Worm (Caenorhabditis elegans) whole organism, L1 larva: Measurements from ENCODE around the gene ndx-2.

ENCODE experiments used
- C04F5.9 ChIP-seq: sonication (generic microtip); optimal IDR thresholded peaks from 2 replicates; lab custom pipeline; 2016; ENCODE audit warnings: missing genetic modification characterization, missing compliant biosample characterization
- C34B4.2 ChIP-seq: sonication (generic microtip); optimal IDR thresholded peaks from 2 replicates; lab custom pipeline; 2017; ENCODE audit warnings: mild to moderate bottlenecking, missing genetic modification characterization, missing compliant biosample characterization
- F16B12.6 ChIP-seq: fragments of 150-350 bp; optimal IDR thresholded peaks from 2 replicates; lab custom pipeline; 2014; ENCODE audit warnings: missing biosample characterization, missing genetic modification characterization
- Y116A8C.19 ChIP-seq: sonication (generic microtip); optimal IDR thresholded peaks from 2 replicates; lab custom pipeline; 2016; ENCODE audit warnings: missing compliant biosample characterization, missing genetic modification characterization, borderline replicate concordance
- aha-1 ChIP-seq: fragments of 150-350 bp; optimal IDR thresholded peaks from 2 replicates; lab custom pipeline; 2014; ENCODE audit warnings: missing biosample characterization, missing genetic modification characterization
- aly-2 ChIP-seq: fragments of 150-350 bp; optimal IDR thresholded peaks from 2 replicates; lab custom pipeline; 2014; ENCODE audit warnings: missing biosample characterization, missing genetic modification characterization
- ama-1 ChIP-seq: fragments of 150-350 bp; optimal IDR thresholded peaks from 2 replicates; lab custom pipeline; 2014
- blmp-1 ChIP-seq: fragments of 150-350 bp; optimal IDR thresholded peaks from 2 replicates; lab custom pipeline; 2014; ENCODE audit warnings: missing biosample characterization, missing genetic modification characterization
- ceh-63 ChIP-seq: fragments of 200-800 bp; sonication (Bioruptor generic); optimal IDR thresholded peaks from 2 replicates; lab custom pipeline; 2018; ENCODE audit warnings: mild to moderate bottlenecking, missing genetic modification characterization, missing compliant biosample characterization
- ceh-90 ChIP-seq: sonication (generic microtip); optimal IDR thresholded peaks from 2 replicates; lab custom pipeline; 2016; ENCODE audit warnings: missing genetic modification characterization, missing compliant biosample characterization
- ces-1 ChIP-seq: fragments of 150-350 bp; optimal IDR thresholded peaks from 2 replicates; lab custom pipeline; 2014; ENCODE audit warnings: missing biosample characterization, missing genetic modification reagents, missing genetic modification characterization
- dpl-1 ChIP-seq, 3 experiments: fragments of 150-350 bp in 2 of 3; sonication (generic microtip) in 1 of 3; optimal IDR thresholded peaks; 2 replicates each; lab custom pipeline; 2014 to 2017; ENCODE audit warnings: missing biosample characterization in 3 of 3, missing genetic modification characterization in 3 of 3, missing genetic modification reagents in 3 of 3
- efl-1 ChIP-seq, 4 experiments: fragments of 150-350 bp; optimal IDR thresholded peaks in 3 of 4; peaks in 1 of 4; 1 replicate in 1 of 4; 2 replicates in 3 of 4; lab custom pipeline; 2014; ENCODE audit warnings: missing biosample characterization in 2 of 4, missing genetic modification characterization in 2 of 4, missing genetic modification reagents in 2 of 4
- efl-3 ChIP-seq: fragments of 200-800 bp; sonication (Bioruptor generic); optimal IDR thresholded peaks from 2 replicates; lab custom pipeline; 2018; ENCODE audit warnings: mild to moderate bottlenecking, missing genetic modification characterization, missing compliant biosample characterization
- egl-13 ChIP-seq: sonication (generic microtip); optimal IDR thresholded peaks from 2 replicates; lab custom pipeline; 2016; ENCODE audit warnings: missing genotype, missing genetic modification reagents, missing genetic modification characterization, missing compliant biosample characterization
- egl-27 ChIP-seq, 2 experiments: fragments of 150-350 bp in 1 of 2; sonication (generic microtip); optimal IDR thresholded peaks; 3 replicates each; lab custom pipeline; 2017 to 2018; ENCODE audit warnings: missing biosample characterization in 2 of 2, missing genetic modification characterization in 2 of 2, missing genetic modification reagents in 2 of 2
- elt-3 ChIP-seq, 6 experiments: fragments of 150-350 bp in 1 of 6; sonication (generic microtip); optimal IDR thresholded peaks; 2 replicates each; lab custom pipeline; 2017 to 2018; ENCODE audit warnings: missing biosample characterization in 6 of 6, missing genetic modification characterization in 6 of 6, inconsistent platforms in 1 of 6
- fkh-8 ChIP-seq: sonication (generic microtip); optimal IDR thresholded peaks from 2 replicates; lab custom pipeline; 2016; ENCODE audit warnings: mild to moderate bottlenecking, missing genetic modification characterization, missing compliant biosample characterization
- fos-1 ChIP-seq: fragments of 150-350 bp; optimal IDR thresholded peaks from 2 replicates; lab custom pipeline; 2014; ENCODE audit warnings: missing biosample characterization, missing genetic modification characterization
- hlh-17 ChIP-seq: fragments of 200-800 bp; sonication (Bioruptor generic); optimal IDR thresholded peaks from 2 replicates; lab custom pipeline; 2018; ENCODE audit warnings: missing genetic modification characterization, mild to moderate bottlenecking, missing compliant biosample characterization, moderate library complexity, borderline replicate concordance
- hlh-4 ChIP-seq: sonication (generic microtip); optimal IDR thresholded peaks from 2 replicates; lab custom pipeline; 2016; ENCODE audit warnings: mild to moderate bottlenecking, missing genetic modification characterization, missing compliant biosample characterization
- hpl-2 ChIP-seq: fragments of 150-350 bp; optimal IDR thresholded peaks from 2 replicates; lab custom pipeline; 2014; ENCODE audit warnings: missing biosample characterization, missing genetic modification reagents, missing genetic modification characterization
- irx-1 ChIP-seq: sonication (generic microtip); optimal IDR thresholded peaks from 2 replicates; lab custom pipeline; 2016; ENCODE audit warnings: missing genetic modification characterization, missing compliant biosample characterization
- jun-1 ChIP-seq: fragments of 150-350 bp; optimal IDR thresholded peaks from 2 replicates; lab custom pipeline; 2014; ENCODE audit warnings: missing biosample characterization, missing genetic modification reagents, missing genetic modification characterization
- lin-15B ChIP-seq: fragments of 150-350 bp; sonication (generic microtip); optimal IDR thresholded peaks from 3 replicates; lab custom pipeline; 2014; ENCODE audit warnings: missing biosample characterization, missing genetic modification characterization
- lin-35 ChIP-seq, 2 experiments: fragments of 150-350 bp; optimal IDR thresholded peaks; 2 replicates each; lab custom pipeline; 2014; ENCODE audit warnings: missing biosample characterization in 2 of 2, missing genetic modification characterization in 2 of 2, missing genetic modification reagents in 2 of 2
- lsy-2 ChIP-seq, 2 experiments: fragments of 150-350 bp; optimal IDR thresholded peaks; 2 replicates each; lab custom pipeline; 2014; ENCODE audit warnings: missing biosample characterization in 2 of 2, missing genetic modification characterization in 2 of 2
- mef-2 ChIP-seq: fragments of 150-350 bp; optimal IDR thresholded peaks from 2 replicates; lab custom pipeline; 2014; ENCODE audit warnings: missing biosample characterization, missing genetic modification characterization
- mep-1 ChIP-seq: fragments of 150-350 bp; optimal IDR thresholded peaks from 2 replicates; lab custom pipeline; 2014; ENCODE audit warnings: missing biosample characterization, missing genetic modification characterization
- nhr-20 ChIP-seq: sonication (generic microtip); optimal IDR thresholded peaks from 2 replicates; lab custom pipeline; 2016; ENCODE audit warnings: mild to moderate bottlenecking, missing genetic modification characterization, missing compliant biosample characterization
- nhr-237 ChIP-seq: fragments of 150-350 bp; optimal IDR thresholded peaks from 2 replicates; lab custom pipeline; 2014; ENCODE audit warnings: missing biosample characterization, missing genetic modification characterization
- nhr-28 ChIP-seq: fragments of 150-350 bp; optimal IDR thresholded peaks from 2 replicates; lab custom pipeline; 2014; ENCODE audit warnings: missing biosample characterization, missing genetic modification characterization
- nhr-47 ChIP-seq: sonication (generic microtip); optimal IDR thresholded peaks from 2 replicates; lab custom pipeline; 2016; ENCODE audit warnings: mild to moderate bottlenecking, missing genetic modification characterization, moderate library complexity, missing compliant biosample characterization
- nhr-71 ChIP-seq: sonication (generic microtip); optimal IDR thresholded peaks from 2 replicates; lab custom pipeline; 2016; ENCODE audit warnings: mild to moderate bottlenecking, missing genetic modification characterization, moderate library complexity, missing compliant biosample characterization
- nhr-85 ChIP-seq: sonication (generic microtip); peaks from one replicate; lab custom pipeline; 2016; ENCODE audit warnings: missing genetic modification characterization, inconsistent platforms, missing compliant biosample characterization
- nhr-90 ChIP-seq: sonication (generic microtip); optimal IDR thresholded peaks from 2 replicates; lab custom pipeline; 2016; ENCODE audit warnings: mild to moderate bottlenecking, missing genetic modification characterization, missing compliant biosample characterization; ENCODE audit not compliant: poor library complexity
- pag-3 ChIP-seq: sonication (generic microtip); optimal IDR thresholded peaks from 2 replicates; lab custom pipeline; 2017; ENCODE audit warnings: missing genetic modification characterization, mild to moderate bottlenecking, missing compliant biosample characterization, antibody characterized with exemption, borderline replicate concordance; ENCODE audit not compliant: insufficient read depth
- pqm-1 ChIP-seq: sonication (generic microtip); optimal IDR thresholded peaks from 3 replicates; lab custom pipeline; 2017; ENCODE audit warnings: missing biosample characterization, missing genetic modification characterization
- rnt-1 ChIP-seq: sonication (generic microtip); optimal IDR thresholded peaks from 2 replicates; lab custom pipeline; 2016; ENCODE audit warnings: mild to moderate bottlenecking, missing genetic modification characterization, moderate library complexity, missing compliant biosample characterization
- skn-1 ChIP-seq: fragments of 150-350 bp; optimal IDR thresholded peaks from 2 replicates; lab custom pipeline; 2014; ENCODE audit warnings: missing biosample characterization, missing genetic modification characterization
- sox-4 ChIP-seq: sonication (generic microtip); optimal IDR thresholded peaks from 2 replicates; lab custom pipeline; 2016; ENCODE audit warnings: missing genetic modification characterization, missing compliant biosample characterization
- sup-37 ChIP-seq: fragments of 200-800 bp; sonication (Bioruptor generic); optimal IDR thresholded peaks from 2 replicates; lab custom pipeline; 2018; ENCODE audit warnings: mild to moderate bottlenecking, missing genetic modification characterization, missing compliant biosample characterization
- tbx-2 ChIP-seq: sonication (generic microtip); optimal IDR thresholded peaks from 2 replicates; lab custom pipeline; 2016; ENCODE audit warnings: missing genetic modification characterization, missing compliant biosample characterization
- unc-30 ChIP-seq: sonication (generic microtip); optimal IDR thresholded peaks from 2 replicates; lab custom pipeline; 2017; ENCODE audit warnings: missing biosample characterization, missing genetic modification characterization
- unc-98 ChIP-seq: fragments of 200-800 bp; sonication (Bioruptor generic); IDR thresholded peaks from 2 replicates; pipeline ENCODE4 v1.3.6; 2022; ENCODE audit warnings: missing genetic modification characterization, missing compliant biosample characterization
- xbp-1 ChIP-seq: sonication (generic microtip); optimal IDR thresholded peaks from 2 replicates; lab custom pipeline; 2016; ENCODE audit warnings: missing genetic modification characterization, missing compliant biosample characterization
- zag-1 ChIP-seq: fragments of 150-350 bp; optimal IDR thresholded peaks from 2 replicates; lab custom pipeline; 2014; ENCODE audit warnings: missing biosample characterization, missing genetic modification characterization
- zip-4 ChIP-seq: fragments of 200-800 bp; sonication (Bioruptor generic); optimal IDR thresholded peaks from 2 replicates; lab custom pipeline; 2018; ENCODE audit warnings: mild to moderate bottlenecking, missing genetic modification characterization, moderate library complexity, missing compliant biosample characterization
- ztf-4 ChIP-seq: fragments of 150-350 bp; optimal IDR thresholded peaks from 2 replicates; lab custom pipeline; 2014; ENCODE audit warnings: missing biosample characterization, missing genetic modification characterization

Gene ndx-2

ce11 chrV:2639506-2639905 lies 25.3 kb downstream of the ndx-2 start:
- TF ChIP-seq lin-35 (GFP tag; optimal IDR thresholded peaks at IDR 0.05; lab: Kevin White, UChicago) (no peak), aha-1 (no peak), hlh-4 (tag; lab: Kevin White, UChicago) (no peak), dpl-1 (GFP tag; optimal IDR thresholded peaks at IDR 0.05; lab: Kevin White, UChicago) (peak in 1 of 3 experiments; percentile 1), zip-4 (no peak), fos-1 (tag; lab: Kevin White, UChicago) (no peak), nhr-237 (tag; lab: Kevin White, UChicago) (no peak), pqm-1 (no peak), unc-98 (no peak), pag-3 (tag; lab: Kevin White, UChicago) (no peak), egl-27 (tag; optimal IDR thresholded peaks at IDR 0.05; lab: Kevin White, UChicago) (no peak), jun-1 (tag; lab: Kevin White, UChicago) (no peak), aly-2 (tag; lab: Kevin White, UChicago) (no peak), efl-1 (optimal IDR thresholded peaks at IDR 0.05; lab: Kevin White, UChicago) (no peak), efl-1 (GFP tag; optimal IDR thresholded peaks at IDR 0.05 in 1 of 2; lab: Kevin White, UChicago) (peak in 1 of 2 experiments; percentile 10)

- TF ChIP-seq nhr-20 (tag; lab: Kevin White, UChicago) (no peak), sox-4 (tag; lab: Kevin White, UChicago) (no peak), hlh-17 (GFP tag; lab: Kevin White, UChicago) (no peak), mep-1 (no peak)
These were observed 25.8 kb downstream of the ndx-2 start, which contains the start of gene W02H5.2 for ce11 chrV:2639035-2639434. TSS of gene W02H5.2 (plus strand) at chrV:2639335.

ce11 chrV:2638545-2638944 lies 26.3 kb downstream of the ndx-2 start, which contains the start of gene W02H5.19:
TSS of gene W02H5.19 (plus strand) at chrV:2638890.
- TF ChIP-seq xbp-1 (tag; lab: Kevin White, UChicago) (peak; percentile 94), C34B4.2 (tag; lab: Kevin White, UChicago) (peak; percentile 56), lin-15B (tag; lab: Kevin White, UChicago) (peak; percentile 56), irx-1 (peak; percentile 97), ceh-63 (GFP tag; lab: Kevin White, UChicago) (peak; percentile 87), lsy-2 (tag; optimal IDR thresholded peaks at IDR 0.05; lab: Kevin White, UChicago) (peak; percentile 81 to 88), ces-1 (GFP tag; lab: Kevin White, UChicago) (no peak), mef-2 (tag; lab: Kevin White, UChicago) (no peak), sox-4 (tag; lab: Kevin White, UChicago) (peak; percentile 96), blmp-1 (tag; lab: Kevin White, UChicago) (peak; percentile 61), nhr-28 (tag; lab: Kevin White, UChicago) (no peak), elt-3 (tag; optimal IDR thresholded peaks at IDR 0.05; lab: Kevin White, UChicago) (peak in 2 of 6 experiments; percentile 55 to 71), nhr-85 (tag; lab: Kevin White, UChicago) (peak; percentile 96), nhr-237 (tag; lab: Kevin White, UChicago) (no peak), fkh-8 (tag; lab: Kevin White, UChicago) (peak; percentile 82), hpl-2 (GFP tag; lab: Kevin White, UChicago) (no peak), rnt-1 (tag; lab: Kevin White, UChicago) (peak; percentile 100), sup-37 (GFP tag; lab: Kevin White, UChicago) (peak; percentile 78), efl-3 (GFP tag; lab: Kevin White, UChicago) (peak; percentile 74), zag-1 (tag; lab: Kevin White, UChicago) (no peak), nhr-71 (tag; lab: Kevin White, UChicago) (peak; percentile 96), skn-1 (peak; percentile 69), F16B12.6 (tag; lab: Kevin White, UChicago) (peak; percentile 45), mep-1 (peak; percentile 74), egl-13 (tag; lab: Kevin White, UChicago) (peak; percentile 95), unc-30 (tag; lab: Kevin White, UChicago) (no peak), efl-1 (optimal IDR thresholded peaks at IDR 0.05; lab: Kevin White, UChicago) (peak; percentile 97 to 98), efl-1 (GFP tag; optimal IDR thresholded peaks at IDR 0.05 in 1 of 2; lab: Kevin White, UChicago) (peak; percentile 97 to 100), ztf-4 (peak; percentile 20), nhr-90 (tag; lab: Kevin White, UChicago) (peak; percentile 97), C04F5.9 (peak; percentile 90), ceh-90 (tag; lab: Kevin White, UChicago) (peak; percentile 96), Y116A8C.19 (peak; percentile 87), ama-1 (lab: Kevin White, UChicago) (no peak), tbx-2 (tag; lab: Kevin White, UChicago) (peak; percentile 96), nhr-47 (tag; lab: Kevin White, UChicago) (peak; percentile 95), hlh-4 (tag; lab: Kevin White, UChicago) (peak; percentile 91)
